Fruit fly (Drosophila melanogaster) ovary, adult (tissue): ENCODE data around the gene Orct.

ENCODE experiments used
- CG17801 ChIP-seq: fragments of 200-800 bp; optimal IDR thresholded peaks from 2 replicates; lab custom pipeline; 2019; ENCODE audit warnings: missing biosample characterization, mild to moderate bottlenecking, missing genetic modification characterization, moderate library complexity; ENCODE audit not compliant: partially characterized antibody

Gene Orct

DNA sequence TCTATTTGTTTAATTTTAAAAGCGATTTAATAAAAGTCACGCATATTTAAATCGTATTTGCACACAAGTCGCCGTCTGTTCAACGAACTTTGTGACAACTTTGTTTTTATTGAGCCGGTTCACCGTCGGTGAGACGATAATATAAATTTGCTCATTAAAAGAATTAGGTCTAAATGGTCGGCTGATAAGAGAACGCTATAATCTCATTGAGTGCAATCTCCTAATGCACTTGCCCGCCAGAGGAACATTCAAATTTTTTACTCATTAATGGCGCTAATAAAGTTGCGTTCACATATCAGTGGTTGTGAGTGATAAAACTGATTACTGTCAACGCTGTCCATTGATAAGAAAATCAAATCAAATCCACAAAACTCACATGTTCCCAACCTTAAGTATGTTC, 2.7 kb downstream of the Orct start:
- TF ChIP-seq CG17801 (GFP tag; lab: Kevin White, UChicago), result peak; percentile 45

- TF ChIP-seq CG17801 (GFP tag; lab: Kevin White, UChicago), result no peak
These were observed 3.2 kb downstream of the Orct start, which contains the start of gene shps for dm6 chr3R:24279291-24279690. Gene shps (plus strand): TSS chr3R:24279572.

DNA sequence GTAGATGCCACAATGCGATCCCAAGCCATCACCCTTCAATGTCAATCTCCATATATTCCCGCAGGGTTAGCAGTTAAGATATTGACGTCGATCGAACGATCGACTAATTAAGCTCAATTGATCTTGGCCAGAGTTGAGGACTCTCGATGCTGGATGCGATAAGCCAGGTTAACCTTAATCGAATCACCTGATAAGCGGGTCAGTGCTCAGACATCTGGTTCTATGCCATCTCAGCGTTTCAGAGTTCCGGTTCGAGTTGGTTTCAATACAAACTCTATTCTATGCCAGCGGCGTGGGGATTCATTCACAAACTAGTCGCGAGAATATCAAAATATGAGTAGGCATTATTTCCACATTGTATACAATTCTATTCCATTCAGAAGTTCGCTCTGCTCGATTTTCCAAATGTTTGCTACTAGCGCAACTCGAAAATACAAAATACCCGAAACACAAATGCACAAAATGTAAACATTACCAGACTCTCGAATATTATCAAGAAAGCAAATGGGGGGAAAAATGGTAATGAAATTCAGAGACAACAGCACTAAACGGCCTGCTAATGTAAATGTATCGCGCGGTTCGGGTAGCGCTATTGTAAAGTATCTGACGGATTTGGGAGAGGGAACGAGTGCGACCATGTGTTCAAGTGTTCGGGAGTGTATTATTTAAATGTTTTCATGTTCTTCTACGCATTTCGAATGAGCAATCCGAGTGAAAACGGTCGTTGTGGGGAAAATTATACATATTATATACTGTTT, 6.7 kb downstream of the Orct start:
- TF ChIP-seq CG17801 (GFP tag; lab: Kevin White, UChicago), result no peak

dm6 chr3R:24283582-24284085, 7.6 kb downstream of the Orct start, which contains the start of gene CG6356:
Gene CG6356 (plus strand): TSS chr3R:24283955.
- no peak for TF ChIP-seq CG17801 (GFP tag; lab: Kevin White, UChicago)

DNA sequence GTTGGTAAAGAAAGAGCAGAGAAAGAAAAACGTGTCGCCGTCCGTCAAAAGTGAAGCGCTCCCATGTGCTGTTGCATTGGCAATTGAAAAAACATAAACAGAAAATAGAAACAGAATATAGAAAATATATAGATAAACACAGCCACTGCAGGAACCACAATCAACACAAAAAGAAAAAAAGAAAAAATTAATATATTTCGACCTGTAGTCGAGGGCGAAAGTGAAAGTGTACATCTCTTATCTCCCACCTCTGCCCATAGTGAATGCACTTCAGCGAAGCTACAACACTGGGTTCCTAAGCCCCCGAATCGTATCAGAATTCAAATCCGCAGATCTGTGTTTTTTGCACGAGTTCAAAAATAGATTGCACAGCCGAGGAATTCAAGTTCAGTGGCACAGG, 8.1 kb downstream of the Orct start:
- TF ChIP-seq CG17801 (GFP tag; lab: Kevin White, UChicago), result no peak

- no peak for TF ChIP-seq CG17801 (GFP tag; lab: Kevin White, UChicago)
These were observed 9.4 kb downstream of the Orct start for dm6 chr3R:24285423-24285822.

DNA sequence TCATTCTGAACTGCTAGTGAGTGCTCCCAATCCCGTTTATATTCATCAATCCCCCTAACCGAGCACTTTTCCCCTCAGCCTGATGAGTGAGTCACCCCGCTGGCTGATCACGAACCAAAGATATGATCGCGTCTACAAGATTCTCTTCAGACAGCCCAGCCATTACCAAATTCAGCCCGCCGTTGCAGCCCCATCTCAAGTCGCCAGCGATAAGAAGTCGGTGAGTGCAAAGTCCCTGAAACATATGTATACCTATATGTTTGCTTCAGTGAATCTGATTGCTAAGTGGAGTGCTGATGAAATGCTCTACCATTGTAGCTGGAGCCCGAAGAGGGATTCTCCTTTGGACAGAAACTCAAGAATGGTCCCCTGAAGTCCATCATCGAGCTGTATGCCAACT, 11.1 kb downstream of the Orct start:
- no peak for TF ChIP-seq CG17801 (GFP tag; lab: Kevin White, UChicago)

dm6 chr3R:24289768-24290349, 13.8 kb downstream of the Orct start, which contains the start of the genes CG34290 and Uck:
Gene CG34290 (minus strand): TSS chr3R:24289818.
Gene Uck (plus strand): TSS chr3R:24290172.
- TF ChIP-seq CG17801 (GFP tag; lab: Kevin White, UChicago), result peak; percentile 73

DNA sequence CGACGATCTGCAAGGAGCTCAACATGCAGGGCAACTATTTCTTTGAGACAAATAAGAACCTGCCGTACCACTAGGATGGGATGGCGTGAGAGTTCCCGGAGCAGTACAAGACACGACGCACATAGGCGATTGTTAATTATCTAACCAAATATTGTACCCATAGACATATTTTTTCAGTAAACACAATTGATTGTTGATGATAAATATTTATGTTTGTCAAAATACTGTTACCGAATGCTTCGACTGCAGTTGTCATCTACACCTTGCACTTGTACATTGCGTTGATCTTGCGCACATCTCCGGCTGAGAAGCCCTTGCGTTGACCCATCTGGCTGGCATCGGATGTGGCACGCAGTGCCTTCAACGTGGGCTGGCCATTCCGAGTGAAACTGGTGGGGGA, 17.1 kb downstream of the Orct start:
- TF ChIP-seq CG17801 (GFP tag; lab: Kevin White, UChicago), result no peak

- TF ChIP-seq CG17801 (GFP tag; lab: Kevin White, UChicago), result no peak
These were observed 18.2 kb downstream of the Orct start, which contains the start of gene CG5715 for dm6 chr3R:24294299-24294698. Gene CG5715 (minus strand): TSS chr3R:24294399.

- TF ChIP-seq CG17801 (GFP tag; lab: Kevin White, UChicago), result peak; percentile 76
These were observed 18.9 kb downstream of the Orct start, which contains the start of gene crb for dm6 chr3R:24294784-24295555. Gene crb (plus strand): TSS chr3R:24295078.

- peak; percentile 95 for TF ChIP-seq CG17801 (GFP tag; lab: Kevin White, UChicago)
These were observed 19.8 kb downstream of the Orct start for dm6 chr3R:24295556-24296465.

- no peak for TF ChIP-seq CG17801 (GFP tag; lab: Kevin White, UChicago)
These were observed 20.9 kb downstream of the Orct start for dm6 chr3R:24296913-24297312.
